Fruit fly (Drosophila melanogaster) S2 (cell line): ENCODE results near the gene SerRS-m.

Source experiments
- CG8478 ChIP-seq: fragments of >200 bp; optimal IDR thresholded peaks from 2 replicates; lab custom pipeline; 2018
- CTCF ChIP-seq, 2 experiments: fragments of >200 bp; optimal IDR thresholded peaks; 2 replicates each; lab custom pipeline; 2018

DNA sequence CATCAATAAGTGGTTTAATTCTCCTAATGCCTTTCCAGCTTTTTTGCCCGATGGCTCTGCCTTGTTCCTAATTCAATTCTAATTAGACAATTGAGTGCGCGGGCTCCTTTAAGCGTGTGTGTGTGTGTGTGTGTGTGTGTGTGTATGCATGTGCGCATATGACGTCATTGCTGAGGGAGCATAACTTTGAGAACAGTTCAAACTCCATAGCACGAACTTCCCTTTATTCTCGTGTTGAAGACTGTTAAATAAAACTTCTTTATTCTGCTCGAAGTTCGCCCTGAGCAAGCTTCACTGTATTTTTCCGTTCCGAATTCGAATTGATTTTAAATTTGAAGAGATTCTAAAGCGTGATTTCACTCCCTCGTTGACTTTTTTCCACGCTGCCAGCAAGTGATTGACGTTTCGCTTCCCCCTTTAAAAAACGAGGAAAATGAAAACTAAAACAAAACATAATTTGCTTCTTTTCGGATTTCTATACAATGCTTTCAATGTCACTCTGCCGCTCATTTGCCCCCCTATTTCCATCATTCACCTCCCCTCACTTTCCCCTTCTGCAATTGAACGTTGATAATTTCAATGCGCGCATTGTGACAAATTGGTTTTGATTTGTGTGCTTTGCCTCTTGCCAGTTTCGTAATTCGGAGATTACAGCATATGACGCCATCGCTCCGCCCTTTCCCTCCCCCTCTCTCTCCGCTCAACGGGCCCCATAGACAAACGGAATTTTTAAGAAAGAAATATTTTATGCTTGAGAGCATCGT lies 48.0 kb upstream of the SerRS-m start:
- TF ChIP-seq CTCF (optimal IDR thresholded peaks at IDR 0.05; lab: Kevin White, UChicago) = no peak
- no peak for TF ChIP-seq CG8478
